Fruit fly (Drosophila melanogaster) whole organism, embryonic: ENCODE measurements around the gene SdhC.

Experiments
- Adf1 ChIP-seq: fragments of 200-800 bp; sonication (Bioruptor generic); IDR thresholded peaks from 2 replicates; pipeline ENCODE4 v1.3.6; 2022; ENCODE audit warnings: missing biosample characterization, missing genetic modification characterization
- CG10147 ChIP-seq: fragments of 200-800 bp; sonication (Bioruptor generic); optimal IDR thresholded peaks from 2 replicates; lab custom pipeline; 2019; ENCODE audit warnings: missing biosample characterization, mild to moderate bottlenecking, missing genetic modification characterization, moderate library complexity
- CG11398 ChIP-seq: fragments of 200-800 bp; sonication (Bioruptor generic); optimal IDR thresholded peaks from 2 replicates; lab custom pipeline; 2016; ENCODE audit warnings: missing biosample characterization, missing genetic modification characterization
- CG12236 ChIP-seq: fragments of 200-800 bp; sonication (Bioruptor generic); optimal IDR thresholded peaks from 2 replicates; lab custom pipeline; 2016; ENCODE audit warnings: missing biosample characterization, missing genetic modification characterization
- CG13287 ChIP-seq: fragments of 200-800 bp; sonication (Bioruptor generic); IDR thresholded peaks from 2 replicates; pipeline ENCODE4 v1.3.6; 2022; ENCODE audit warnings: missing biosample characterization, missing genetic modification characterization; ENCODE audit not compliant: partially characterized antibody
- CG13775 ChIP-seq: fragments of 200-800 bp; sonication (Bioruptor generic); optimal IDR thresholded peaks from 3 replicates; lab custom pipeline; 2017; ENCODE audit warnings: missing biosample characterization, mild to moderate bottlenecking, missing genetic modification characterization
- CG15696 ChIP-seq: fragments of 200-800 bp; sonication (Bioruptor generic); optimal IDR thresholded peaks from 2 replicates; lab custom pipeline; 2019; ENCODE audit warnings: missing biosample characterization, mild to moderate bottlenecking, missing genetic modification characterization, moderate library complexity
- CG17912 ChIP-seq: fragments of 200-800 bp; sonication (Bioruptor generic); optimal IDR thresholded peaks from 2 replicates; lab custom pipeline; 2018; ENCODE audit warnings: missing biosample characterization, mild to moderate bottlenecking, missing genetic modification characterization
- CG18619 ChIP-seq: fragments of 200-800 bp; sonication (Bioruptor generic); optimal IDR thresholded peaks from 3 replicates; lab custom pipeline; 2017; ENCODE audit warnings: missing biosample characterization, mild to moderate bottlenecking, missing genetic modification characterization
- CG2678 ChIP-seq: fragments of 200-800 bp; sonication (Bioruptor generic); optimal IDR thresholded peaks from 3 replicates; lab custom pipeline; 2019; ENCODE audit warnings: missing biosample characterization, mild to moderate bottlenecking, missing genetic modification characterization, moderate library complexity
- CG31441 ChIP-seq: fragments of 200-800 bp; sonication (Bioruptor generic); IDR thresholded peaks from 2 replicates; pipeline ENCODE4 v1.3.6; 2022; ENCODE audit warnings: missing biosample characterization, missing genetic modification characterization
- CG3163 ChIP-seq: fragments of 200-800 bp; sonication (Bioruptor generic); optimal IDR thresholded peaks from 3 replicates; lab custom pipeline; 2016; ENCODE audit warnings: missing biosample characterization, missing genetic modification characterization
- CG32767 ChIP-seq: fragments of 200-800 bp; sonication (Bioruptor generic); IDR thresholded peaks from 2 replicates; pipeline ENCODE4 v1.3.6; 2022; ENCODE audit warnings: missing biosample characterization, missing genetic modification characterization
- CG4282 ChIP-seq: fragments of 200-800 bp; sonication (Bioruptor generic); optimal IDR thresholded peaks from 2 replicates; lab custom pipeline; 2016; ENCODE audit warnings: missing biosample characterization, missing genetic modification characterization
- CG4617 ChIP-seq: fragments of 200-800 bp; sonication (Bioruptor generic); optimal IDR thresholded peaks from 3 replicates; lab custom pipeline; 2016; ENCODE audit warnings: missing biosample characterization, missing genetic modification characterization, borderline replicate concordance
- CG4707 ChIP-seq: fragments of 200-800 bp; sonication (Bioruptor generic); optimal IDR thresholded peaks from 2 replicates; lab custom pipeline; 2018; ENCODE audit warnings: missing biosample characterization, mild to moderate bottlenecking, missing genetic modification characterization, moderate library complexity
- CG6813 ChIP-seq: fragments of 200-800 bp; sonication (Bioruptor generic); optimal IDR thresholded peaks from 2 replicates; lab custom pipeline; 2017; ENCODE audit warnings: missing biosample characterization, missing genetic modification characterization, mild to moderate bottlenecking, moderate library complexity, missing genetic modification reagents
- CG6854 ChIP-seq: fragments of 200-800 bp; sonication (Bioruptor generic); optimal IDR thresholded peaks from 3 replicates; lab custom pipeline; 2017; ENCODE audit warnings: missing biosample characterization, mild to moderate bottlenecking, missing genetic modification characterization
- CG7839 ChIP-seq: fragments of 200-800 bp; sonication (Bioruptor generic); optimal IDR thresholded peaks from 3 replicates; lab custom pipeline; 2018; ENCODE audit warnings: missing biosample characterization, mild to moderate bottlenecking, missing genetic modification characterization, moderate library complexity
- CG8290 ChIP-seq, 3 experiments: fragments of 200-800 bp; sonication (Bioruptor generic); optimal IDR thresholded peaks; 2 replicates each; lab custom pipeline; 2016 to 2019; ENCODE audit warnings: missing biosample characterization in 3 of 3, missing genetic modification characterization in 3 of 3, mild to moderate bottlenecking in 2 of 3, moderate library complexity in 1 of 3
- Dip2 ChIP-seq: fragments of 200-800 bp; sonication (Bioruptor generic); IDR thresholded peaks from 2 replicates; pipeline ENCODE4 v1.3.6; 2022; ENCODE audit warnings: missing biosample characterization, missing genetic modification characterization
- Hmx ChIP-seq: fragments of 200-800 bp; sonication (Bioruptor generic); optimal IDR thresholded peaks from 2 replicates; lab custom pipeline; 2016; ENCODE audit warnings: missing biosample characterization, missing genetic modification characterization
- MTF-1 ChIP-seq: fragments of 200-800 bp; sonication (Bioruptor generic); optimal IDR thresholded peaks from 2 replicates; lab custom pipeline; 2018; ENCODE audit warnings: missing biosample characterization, mild to moderate bottlenecking, missing genetic modification characterization, borderline replicate concordance
- Mad ChIP-seq: fragments of 200-800 bp; sonication (Bioruptor generic); optimal IDR thresholded peaks from 2 replicates; lab custom pipeline; 2016; ENCODE audit warnings: missing biosample characterization, missing genetic modification characterization
- Max ChIP-seq: fragments of 200-800 bp; sonication (Bioruptor generic); optimal IDR thresholded peaks from 2 replicates; lab custom pipeline; 2016; ENCODE audit warnings: missing biosample characterization, mild to moderate bottlenecking, missing genetic modification characterization
- Med ChIP-seq: fragments of 200-800 bp; sonication (Bioruptor generic); peaks from one replicate; lab custom pipeline; 2016; ENCODE audit warnings: missing biosample characterization, missing genetic modification characterization, mild to moderate bottlenecking, inconsistent platforms, moderate library complexity
- Mrtf ChIP-seq: fragments of 200-800 bp; sonication (Bioruptor generic); IDR thresholded peaks from 3 replicates; pipeline ENCODE4 v1.3.6; 2022; ENCODE audit warnings: missing biosample characterization, missing genetic modification characterization
- Oli ChIP-seq: fragments of 200-800 bp; sonication (Bioruptor generic); optimal IDR thresholded peaks from 2 replicates; lab custom pipeline; 2018; ENCODE audit warnings: missing biosample characterization, mild to moderate bottlenecking, missing genetic modification characterization, moderate library complexity
- Rx ChIP-seq: fragments of 200-800 bp; sonication (Bioruptor generic); IDR thresholded peaks from 2 replicates; pipeline ENCODE4 v1.3.6; 2022; ENCODE audit warnings: missing biosample characterization, missing genetic modification characterization
- al ChIP-seq: fragments of 200-800 bp; sonication (Bioruptor generic); IDR thresholded peaks from 2 replicates; pipeline ENCODE4 v1.3.6; 2022; ENCODE audit warnings: missing biosample characterization, missing genetic modification characterization
- ash1 ChIP-seq: fragments of 200-800 bp; sonication (Bioruptor generic); optimal IDR thresholded peaks from 2 replicates; lab custom pipeline; 2018; ENCODE audit warnings: missing biosample characterization, mild to moderate bottlenecking, missing genetic modification characterization
- ato ChIP-seq: fragments of 200-800 bp; sonication (Bioruptor generic); IDR thresholded peaks from 2 replicates; pipeline ENCODE4 v1.3.6; 2022; ENCODE audit warnings: missing biosample characterization, missing genetic modification characterization; ENCODE audit not compliant: partially characterized antibody
- chn ChIP-seq: fragments of 200-800 bp; sonication (Bioruptor generic); optimal IDR thresholded peaks from 2 replicates; lab custom pipeline; 2016; ENCODE audit warnings: missing biosample characterization, missing genetic modification characterization
- crp ChIP-seq, 2 experiments: fragments of 200-800 bp; sonication (Bioruptor generic); optimal IDR thresholded peaks; 2 replicates in 1 of 2; 3 replicates in 1 of 2; lab custom pipeline; 2017; ENCODE audit warnings: missing biosample characterization in 2 of 2, missing genetic modification characterization in 2 of 2, mild to moderate bottlenecking in 1 of 2, moderate library complexity in 1 of 2
- cwo ChIP-seq: fragments of 200-800 bp; sonication (Bioruptor generic); optimal IDR thresholded peaks from 3 replicates; lab custom pipeline; 2017; ENCODE audit warnings: missing biosample characterization, missing genetic modification characterization, mild to moderate bottlenecking, moderate library complexity, missing genetic modification reagents
- fru ChIP-seq: fragments of >200 bp; optimal IDR thresholded peaks from 2 replicates; lab custom pipeline; 2017
- gcm ChIP-seq: fragments of 200-800 bp; sonication (Bioruptor generic); optimal IDR thresholded peaks from 2 replicates; lab custom pipeline; 2019; ENCODE audit warnings: missing biosample characterization, mild to moderate bottlenecking, missing genetic modification characterization, moderate library complexity
- klu ChIP-seq: fragments of 200-800 bp; sonication (Bioruptor generic); IDR thresholded peaks from 2 replicates; pipeline ENCODE4 v1.3.6; 2022; ENCODE audit warnings: missing biosample characterization, missing genetic modification characterization
- mld ChIP-seq: fragments of 200-800 bp; sonication (Bioruptor generic); IDR thresholded peaks from 3 replicates; pipeline ENCODE4 v1.3.6; 2022; ENCODE audit warnings: missing biosample characterization, missing genetic modification characterization; ENCODE audit not compliant: partially characterized antibody
- nau ChIP-seq: fragments of 200-800 bp; sonication (Bioruptor generic); optimal IDR thresholded peaks from 3 replicates; lab custom pipeline; 2017; ENCODE audit warnings: missing biosample characterization, mild to moderate bottlenecking, missing genetic modification characterization, missing genetic modification reagents
- oc ChIP-seq: fragments of 200-800 bp; sonication (Bioruptor generic); optimal IDR thresholded peaks from 2 replicates; lab custom pipeline; 2018; ENCODE audit warnings: missing biosample characterization, mild to moderate bottlenecking, missing genetic modification characterization, moderate library complexity
- odd ChIP-seq: fragments of 200-800 bp; sonication (Bioruptor generic); optimal IDR thresholded peaks from 2 replicates; lab custom pipeline; 2017; ENCODE audit warnings: missing biosample characterization, mild to moderate bottlenecking, missing genetic modification characterization
- otp ChIP-seq: fragments of 200-800 bp; sonication (Bioruptor generic); IDR thresholded peaks from 3 replicates; pipeline ENCODE4, ENCODE4 v1.3.6; 2022; ENCODE audit warnings: missing biosample characterization, missing genetic modification characterization
- sens-2 ChIP-seq: fragments of 200-800 bp; sonication (Bioruptor generic); IDR thresholded peaks from 2 replicates; pipeline ENCODE4 v1.3.6; 2022; ENCODE audit warnings: missing biosample characterization, missing genetic modification characterization
- tio ChIP-seq: fragments of 200-800 bp; sonication (Bioruptor generic); optimal IDR thresholded peaks from 2 replicates; lab custom pipeline; 2017; ENCODE audit warnings: missing biosample characterization, missing genetic modification characterization, inconsistent platforms
- tll ChIP-seq, 2 experiments: fragments of 200-800 bp in 1 of 2; fragments of >200 bp in 1 of 2; sonication (Bioruptor generic) in 1 of 2; optimal IDR thresholded peaks; 2 replicates each; lab custom pipeline; 2017 to 2019; ENCODE audit warnings: missing biosample characterization in 2 of 2, missing genetic modification characterization in 2 of 2, mild to moderate bottlenecking in 1 of 2, moderate library complexity in 1 of 2
- vfl ChIP-seq: fragments of 200-800 bp; sonication (Bioruptor generic); optimal IDR thresholded peaks from 2 replicates; lab custom pipeline; 2016; ENCODE audit warnings: missing biosample characterization, missing genetic modification characterization
- wor ChIP-seq: fragments of 200-800 bp; sonication (Bioruptor generic); IDR thresholded peaks from 2 replicates; pipeline ENCODE4 v1.3.6; 2022; ENCODE audit warnings: missing biosample characterization, missing genetic modification characterization

The SdhC gene

dm6 chr3R:11196648-11197388, 12.8 kb downstream of the SdhC start (continued):
- TF ChIP-seq chn (GFP tag; lab: Kevin White, UChicago) (peak; percentile 81), odd (GFP tag; lab: Kevin White, UChicago) (peak; percentile 98), tio (GFP tag; lab: Kevin White, UChicago) (peak; percentile 96), CG17912 (GFP tag; lab: Kevin White, UChicago) (peak; percentile 85), Hmx (GFP tag; lab: Kevin White, UChicago) (peak; percentile 82), CG8290 (GFP tag; optimal IDR thresholded peaks at IDR 0.05; lab: Kevin White, UChicago) (peak; percentile 91), CG8290 (tag; optimal IDR thresholded peaks at IDR 0.05; lab: Kevin White, UChicago) (peak; percentile 77 to 84), CG18619 (GFP tag; lab: Kevin White, UChicago) (peak; percentile 99), CG13287 (GFP tag; lab: Robert Waterston, UW) (peak; percentile 20; the same call in 1 of the 2 replicates), CG6813 (GFP tag; lab: Kevin White, UChicago) (peak; percentile 97), oc (tag; lab: Kevin White, UChicago) (peak; percentile 97), CG4282 (GFP tag; lab: Kevin White, UChicago) (no peak), tll (GFP tag; optimal IDR thresholded peaks at IDR 0.05; lab: Kevin White, UChicago) (peak in 1 of 2 experiments; percentile 81), CG7839 (peak; percentile 100), klu (GFP tag; lab: Robert Waterston, UW) (peak; percentile 99), CG31441 (GFP tag; lab: Robert Waterston, UW) (peak; percentile 100), CG4617 (GFP tag; lab: Kevin White, UChicago) (peak; percentile 86), ato (GFP tag; lab: Robert Waterston, UW) (no peak), Adf1 (GFP tag; lab: Robert Waterston, UW) (peak; percentile 88), otp (GFP tag; lab: Robert Waterston, UW) (peak; percentile 90), fru (lab: Kevin White, UChicago) (no peak), CG4707 (GFP tag; lab: Kevin White, UChicago) (peak; percentile 82), cwo (GFP tag; lab: Kevin White, UChicago) (peak; percentile 98), ash1 (GFP tag; lab: Kevin White, UChicago) (peak; percentile 82), gcm (peak; percentile 97), Dip2 (GFP tag; lab: Robert Waterston, UW) (peak; percentile 80), CG15696 (peak; percentile 90), CG10147 (GFP tag; lab: Kevin White, UChicago) (peak; percentile 99), CG2678 (tag; lab: Kevin White, UChicago) (peak; percentile 100), CG3163 (GFP tag; lab: Kevin White, UChicago) (peak; percentile 97), al (GFP tag; lab: Robert Waterston, UW) (peak; percentile 99), Mad (GFP tag; lab: Kevin White, UChicago) (peak; percentile 86), Med (GFP tag; lab: Kevin White, UChicago) (peak; percentile 98), Oli (peak; percentile 99), Max (GFP tag; lab: Kevin White, UChicago) (peak; percentile 97), CG32767 (GFP tag; lab: Robert Waterston, UW) (peak; percentile 99), wor (GFP tag; lab: Robert Waterston, UW) (peak; percentile 99), Mrtf (peak; percentile 98), sens-2 (GFP tag; lab: Robert Waterston, UW) (peak; percentile 82), crp (GFP tag; optimal IDR thresholded peaks at IDR 0.05; lab: Kevin White, UChicago) (peak in 1 of 2 experiments; percentile 74), CG6854 (peak; percentile 98), Rx (GFP tag; lab: Robert Waterston, UW) (peak; percentile 90), vfl (GFP tag; lab: Kevin White, UChicago) (peak; percentile 76), CG12236 (peak; percentile 31), MTF-1 (GFP tag; lab: Kevin White, UChicago) (peak; percentile 84), CG11398 (GFP tag; lab: Kevin White, UChicago) (no peak), mld (GFP tag; lab: Robert Waterston, UW) (no peak), CG13775 (GFP tag; lab: Kevin White, UChicago) (peak; percentile 98), nau (GFP tag; lab: Kevin White, UChicago) (peak; percentile 97)
